Worm (Caenorhabditis elegans): ENCODE measurements around the gene mps-1.

Gene mps-1

DNA sequence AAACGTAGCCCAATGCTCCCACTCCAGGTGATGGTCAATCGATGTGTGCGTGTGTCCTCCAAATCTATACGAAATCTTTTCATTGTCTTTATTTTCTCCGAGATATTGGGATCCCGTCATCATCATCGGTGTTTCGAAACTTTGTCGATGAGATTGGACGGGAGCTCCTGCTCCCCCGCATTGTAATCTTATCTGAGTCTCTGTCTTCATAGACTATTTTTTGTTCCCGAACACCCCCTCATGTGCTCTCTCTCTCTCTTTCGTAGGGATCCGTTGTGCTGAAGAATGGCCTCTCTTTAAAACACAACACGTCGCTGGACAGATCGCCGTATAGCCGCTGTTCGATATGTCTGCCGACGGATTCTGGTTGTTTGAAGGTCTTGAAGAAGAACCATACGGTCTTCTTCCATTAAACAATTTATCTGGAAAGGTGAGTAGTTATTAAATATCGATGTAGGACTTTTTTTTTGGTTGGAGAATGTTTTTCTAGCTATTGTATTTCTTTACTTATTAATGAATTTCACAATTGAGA is 9.1 kb upstream of the mps-1 start, which contains the start of gene C29F5.1:
C29F5.1 (plus strand) TSS at position 317 of the 532 bp plus-strand sequence.
- TF ChIP-seq lin-11 (tag; optimal IDR thresholded peaks at IDR 0.05), result no peak
- peak; percentile 29 for TF ChIP-seq rnt-1 (tag; optimal IDR thresholded peaks at IDR 0.05)
- TF ChIP-seq unc-55 (GFP tag; optimal IDR thresholded peaks at IDR 0.05), result peak; percentile 9
- no peak for TF ChIP-seq hlh-15 (tag; optimal IDR thresholded peaks at IDR 0.05)
- TF ChIP-seq pat-9 (tag; optimal IDR thresholded peaks at IDR 0.05), result no peak
- TF ChIP-seq ceh-18 (tag; optimal IDR thresholded peaks at IDR 0.05), result peak; percentile 69

DNA sequence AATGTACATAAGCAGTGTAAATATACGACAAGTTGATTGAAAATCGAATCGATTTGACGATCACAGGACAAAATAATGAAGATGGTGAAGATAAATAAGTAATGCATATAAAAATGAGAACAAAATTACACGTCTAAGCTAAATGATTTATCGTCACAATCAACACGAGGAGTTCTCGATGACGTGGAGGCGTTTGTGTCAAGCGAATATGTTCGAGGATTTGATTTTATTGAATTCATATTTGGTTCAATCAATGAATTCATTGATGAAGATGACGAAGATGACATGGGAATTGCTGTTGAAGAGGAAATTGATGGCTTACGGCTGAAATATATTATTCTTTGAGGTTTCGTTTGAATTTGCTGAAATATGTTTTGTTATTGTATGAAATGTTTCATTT is 1.6 kb downstream of the mps-1 start, which contains the start of gene nyn-3:
nyn-3 (minus strand) TSS at position 101 of the 400 bp plus-strand sequence.
- TF ChIP-seq ceh-2 (tag; optimal IDR thresholded peaks at IDR 0.05) (no peak), elt-2 (tag; optimal IDR thresholded peaks at IDR 0.05) (no peak), sox-2 (GFP tag; IDR thresholded peaks at IDR 0.05) (no peak), npax-4 (tag; optimal IDR thresholded peaks at IDR 0.05) (no peak), pax-1 (tag; optimal IDR thresholded peaks at IDR 0.05) (no peak), nfya-1 (tag; optimal IDR thresholded peaks at IDR 0.05) (no peak), zip-5 (tag; optimal IDR thresholded peaks at IDR 0.05) (no peak), pha-2 (tag; optimal IDR thresholded peaks at IDR 0.05) (no peak), ceh-14 (tag; optimal IDR thresholded peaks at IDR 0.05) (no peak), madf-2 (tag; optimal IDR thresholded peaks at IDR 0.05) (no peak), ceh-48 (tag; optimal IDR thresholded peaks at IDR 0.05) (no peak), rnt-1 (tag; optimal IDR thresholded peaks at IDR 0.05) (no peak), syd-9 (tag; optimal IDR thresholded peaks at IDR 0.05) (no peak), K09A11.1 (tag; optimal IDR thresholded peaks at IDR 0.05; ENCODE audit: insufficient read depth) (no peak), ztf-16 (tag; optimal IDR thresholded peaks at IDR 0.05) (no peak), unc-55 (GFP tag; optimal IDR thresholded peaks at IDR 0.05) (no peak)

DNA sequence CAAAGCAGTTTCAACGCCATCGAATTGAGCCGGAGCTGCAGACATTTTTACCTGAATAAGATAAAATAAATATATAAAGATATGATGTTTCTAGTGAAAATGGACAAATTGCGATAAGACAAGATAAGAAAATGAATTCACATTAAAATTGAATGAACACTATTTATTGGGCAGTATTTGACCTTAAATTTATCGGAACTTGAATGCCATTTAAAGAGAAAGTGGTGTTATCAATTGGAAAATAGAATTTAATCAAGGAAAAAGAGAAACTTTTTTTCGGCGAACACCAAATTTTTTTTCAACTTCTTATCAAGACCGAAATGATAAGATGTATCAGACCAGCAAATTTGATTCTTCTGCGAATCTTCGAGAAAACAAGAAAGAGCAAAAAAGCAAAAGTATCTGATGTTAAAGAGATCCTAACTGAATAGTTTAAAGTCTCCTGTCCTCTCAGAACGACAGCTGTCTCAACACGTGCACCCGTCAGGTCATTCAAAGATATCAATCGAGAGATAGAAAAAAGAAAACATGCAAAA is 4.0 kb downstream of the mps-1 start, which contains the start of gene upb-1:
upb-1 (minus strand) TSS at position 51 of the 536 bp plus-strand sequence.
- TF ChIP-seq elt-2 (tag; optimal IDR thresholded peaks at IDR 0.05), result peak; percentile 82
- TF ChIP-seq fkh-6 (tag; optimal IDR thresholded peaks at IDR 0.05), result no peak
- peak; percentile 70 for TF ChIP-seq unc-55 (GFP tag; optimal IDR thresholded peaks at IDR 0.05)

DNA sequence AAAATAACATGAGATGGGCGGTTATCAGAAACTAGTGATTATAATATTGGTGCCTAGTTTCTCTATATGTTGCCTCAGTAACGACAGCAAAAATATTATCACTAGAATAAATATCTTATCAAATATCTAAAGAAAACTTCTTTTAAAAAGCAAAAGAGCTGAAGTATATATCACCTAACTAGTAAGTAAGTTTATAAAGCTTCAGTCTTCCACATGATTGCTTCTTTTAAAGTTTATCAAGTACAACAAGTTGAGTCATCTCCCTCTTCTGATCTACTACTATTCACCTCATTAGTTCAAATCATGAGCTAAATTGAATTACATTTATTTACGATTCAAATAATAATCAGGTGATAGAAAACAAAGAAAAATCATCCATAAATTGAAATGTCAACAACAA is 6.1 kb downstream of the mps-1 start:
- TF ChIP-seq C08G9.2 (tag; optimal IDR thresholded peaks at IDR 0.05) (no peak), ceh-34 (tag; optimal IDR thresholded peaks at IDR 0.05) (no peak), ceh-31 (tag; optimal IDR thresholded peaks at IDR 0.05) (no peak)

DNA sequence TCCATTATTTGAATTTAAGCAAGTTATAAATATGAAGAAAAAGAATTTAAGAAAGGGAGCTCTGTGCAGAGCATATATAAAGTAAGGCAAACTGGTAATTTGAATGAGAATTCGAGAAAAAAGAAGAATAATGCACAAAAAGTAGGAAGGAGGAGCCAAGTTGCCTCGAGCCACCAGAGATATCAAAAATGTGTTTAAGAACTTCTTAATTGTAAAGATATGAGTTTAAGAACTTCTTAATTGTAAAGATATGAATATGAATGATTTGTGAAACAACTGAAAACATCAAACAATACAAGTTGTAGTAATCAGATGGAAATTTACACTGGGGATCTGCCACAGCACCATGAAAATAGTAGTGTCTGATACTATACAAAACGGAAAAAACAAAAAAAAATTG is 7.3 kb downstream of the mps-1 start, which contains the start of gene F13H8.6:
F13H8.6 (minus strand) TSS at position 101 of the 400 bp plus-strand sequence.
- TF ChIP-seq dve-1 (tag; optimal IDR thresholded peaks at IDR 0.05), result no peak
- TF ChIP-seq hlh-8 (tag; optimal IDR thresholded peaks at IDR 0.05), result no peak
- no peak for TF ChIP-seq hlh-15 (tag; optimal IDR thresholded peaks at IDR 0.05)
- TF ChIP-seq hlh-13 (GFP tag; optimal IDR thresholded peaks at IDR 0.05), result no peak
- TF ChIP-seq ceh-24 (tag; optimal IDR thresholded peaks at IDR 0.05), result no peak
- TF ChIP-seq ceh-22 (tag; optimal IDR thresholded peaks at IDR 0.05), result no peak
- TF ChIP-seq ceh-34 (tag; optimal IDR thresholded peaks at IDR 0.05), result no peak
- TF ChIP-seq K02D7.2 (tag; optimal IDR thresholded peaks at IDR 0.05), result no peak
- TF ChIP-seq zip-5 (tag; optimal IDR thresholded peaks at IDR 0.05), result no peak
- no peak for TF ChIP-seq che-1 (tag; optimal IDR thresholded peaks at IDR 0.05)
- TF ChIP-seq npax-4 (tag; optimal IDR thresholded peaks at IDR 0.05), result no peak
- TF ChIP-seq ceh-48 (tag; optimal IDR thresholded peaks at IDR 0.05), result no peak
- no peak for TF ChIP-seq C38D4.7 (GFP tag; optimal IDR thresholded peaks at IDR 0.05)
- TF ChIP-seq K09A11.1 (tag; optimal IDR thresholded peaks at IDR 0.05; ENCODE audit: insufficient read depth), result no peak
- no peak for TF ChIP-seq ceh-18 (tag; optimal IDR thresholded peaks at IDR 0.05)
- TF ChIP-seq ceh-30 (tag; optimal IDR thresholded peaks at IDR 0.05), result no peak
